Fruit fly (Drosophila melanogaster): ENCODE data around the gene Psa.

The Psa gene

DNA sequence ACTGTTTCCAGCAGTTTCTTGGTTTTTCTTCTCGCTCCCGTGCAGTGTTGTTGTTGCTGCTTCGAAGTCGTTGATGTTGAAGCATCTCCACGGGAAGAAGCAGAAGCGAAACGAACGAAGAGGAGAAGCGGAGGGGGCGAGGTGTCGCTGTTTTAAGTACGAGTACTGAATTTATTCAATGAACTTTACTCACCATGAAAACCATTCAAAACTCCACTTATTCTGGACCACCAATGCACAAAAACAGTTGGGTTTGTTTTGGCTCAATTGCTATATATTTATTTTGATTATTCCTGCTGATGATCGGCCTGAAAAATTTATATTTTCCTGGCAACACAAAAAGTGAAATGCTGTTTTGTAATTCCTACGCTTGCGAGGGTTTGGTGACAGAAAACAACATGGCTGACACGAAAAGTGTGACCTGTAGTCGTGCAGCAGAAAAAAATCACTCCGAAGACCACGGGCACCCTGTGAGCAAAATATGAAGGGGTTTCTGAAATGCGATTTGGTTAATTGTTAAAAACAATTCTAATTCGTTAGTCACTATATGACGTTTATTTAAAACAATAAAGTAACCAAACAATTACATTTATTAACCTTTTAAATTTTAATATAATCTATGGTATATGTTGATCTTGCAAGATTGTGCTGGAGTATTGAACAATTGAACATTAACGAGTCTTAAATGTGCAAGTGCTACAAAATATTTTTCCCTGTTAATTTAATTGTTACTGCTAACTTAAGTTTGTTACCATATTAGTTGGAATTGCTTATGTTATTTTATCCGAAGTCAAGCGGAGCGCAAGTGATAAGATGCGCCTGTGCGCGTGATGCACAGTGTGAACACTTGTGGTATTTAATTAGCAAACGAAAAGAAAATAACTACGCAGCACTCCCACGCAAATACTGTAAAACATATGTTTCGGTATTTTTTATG, 65.8 kb downstream of the Psa start, which contains the start of gene CG7879:
Gene CG7879 (minus strand): TSS at position 384 of the 937 bp plus-strand sequence.
- TF ChIP-seq cic (GFP tag; optimal IDR thresholded peaks at IDR 0.05) (peak; percentile 98), Mnt (GFP tag; optimal IDR thresholded peaks at IDR 0.05) (peak; percentile 20), ovo (GFP tag; optimal IDR thresholded peaks at IDR 0.05) (peak; percentile 2), Hr96 (GFP tag; optimal IDR thresholded peaks at IDR 0.05) (no peak), CG11617 (GFP tag; optimal IDR thresholded peaks at IDR 0.05) (peak; percentile 7), tj (GFP tag; optimal IDR thresholded peaks at IDR 0.05) (no peak), CG1620 (GFP tag; optimal IDR thresholded peaks at IDR 0.05) (peak; percentile 28), bab1 (GFP tag; optimal IDR thresholded peaks at IDR 0.05) (peak; percentile 53), CG7101 (tag; optimal IDR thresholded peaks at IDR 0.05) (peak; percentile 24)

dm6 chr3L:1569162-1569965, 66.7 kb downstream of the Psa start, which contains the start of gene Tmep:
TSS of gene Tmep (plus strand) at chr3L:1569181.
- TF ChIP-seq Hr96 (GFP tag; optimal IDR thresholded peaks at IDR 0.05) (no peak), CG7045 (GFP tag; optimal IDR thresholded peaks at IDR 0.05) (no peak), CG7101 (tag; optimal IDR thresholded peaks at IDR 0.05) (no peak), pad (GFP tag; optimal IDR thresholded peaks at IDR 0.05) (no peak), CG5204 (GFP tag; optimal IDR thresholded peaks at IDR 0.05) (no peak), CG11617 (GFP tag; optimal IDR thresholded peaks at IDR 0.05) (no peak), kay (GFP tag; ENCODE audit: borderline replicate concordance) (no peak), CG12768 (GFP tag; optimal IDR thresholded peaks at IDR 0.05) (no peak), Mnt (GFP tag; optimal IDR thresholded peaks at IDR 0.05) (peak; percentile 5), toe (GFP tag; optimal IDR thresholded peaks at IDR 0.05) (no peak), tj (GFP tag; optimal IDR thresholded peaks at IDR 0.05) (peak; percentile 61), Crg-1 (GFP tag; optimal IDR thresholded peaks at IDR 0.05) (no peak), cnc (optimal IDR thresholded peaks at IDR 0.05) (no peak), CG14711 (tag; optimal IDR thresholded peaks at IDR 0.05) (no peak), cic (GFP tag; optimal IDR thresholded peaks at IDR 0.05) (peak; percentile 63), ovo (GFP tag; optimal IDR thresholded peaks at IDR 0.05) (no peak), CG1620 (GFP tag; optimal IDR thresholded peaks at IDR 0.05) (no peak)

DNA sequence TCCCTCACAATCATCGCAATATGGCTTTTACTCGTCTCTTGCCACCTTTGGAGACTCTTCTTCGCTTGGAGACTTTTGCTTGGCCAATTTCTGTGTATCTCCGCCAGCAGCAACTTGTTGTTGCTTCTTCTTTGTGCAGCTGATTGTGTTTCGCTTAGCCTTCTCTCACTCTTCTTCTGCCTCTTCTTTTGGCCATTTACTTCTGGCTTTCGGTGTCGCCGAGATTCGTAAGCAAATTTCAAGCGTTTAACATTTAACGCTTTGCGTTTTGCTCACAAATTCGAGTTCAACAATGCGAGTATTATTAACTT, 67.3 kb downstream of the Psa start:
- TF ChIP-seq Hr96 (GFP tag; optimal IDR thresholded peaks at IDR 0.05): no peak
- TF ChIP-seq CG1620 (GFP tag; optimal IDR thresholded peaks at IDR 0.05): no peak
- no peak for TF ChIP-seq kay (GFP tag; ENCODE audit: borderline replicate concordance)
- peak; percentile 59 for TF ChIP-seq tj (GFP tag; optimal IDR thresholded peaks at IDR 0.05)
- TF ChIP-seq toe (GFP tag; optimal IDR thresholded peaks at IDR 0.05): no peak
- no peak for TF ChIP-seq CG7101 (tag; optimal IDR thresholded peaks at IDR 0.05)
- no peak for TF ChIP-seq CG33017 (tag; optimal IDR thresholded peaks at IDR 0.05)
- no peak for TF ChIP-seq Clk (GFP tag; optimal IDR thresholded peaks at IDR 0.05)
- TF ChIP-seq CG14711 (tag; optimal IDR thresholded peaks at IDR 0.05): no peak
- TF ChIP-seq Crg-1 (GFP tag; optimal IDR thresholded peaks at IDR 0.05): no peak
- no peak for TF ChIP-seq cnc (optimal IDR thresholded peaks at IDR 0.05)
- TF ChIP-seq CG5204 (GFP tag; optimal IDR thresholded peaks at IDR 0.05): no peak
- no peak for TF ChIP-seq pad (GFP tag; optimal IDR thresholded peaks at IDR 0.05)
- no peak for TF ChIP-seq ovo (GFP tag; optimal IDR thresholded peaks at IDR 0.05)
- peak; percentile 9 for TF ChIP-seq bab1 (GFP tag; optimal IDR thresholded peaks at IDR 0.05)
- TF ChIP-seq CG12768 (GFP tag; optimal IDR thresholded peaks at IDR 0.05): no peak

DNA sequence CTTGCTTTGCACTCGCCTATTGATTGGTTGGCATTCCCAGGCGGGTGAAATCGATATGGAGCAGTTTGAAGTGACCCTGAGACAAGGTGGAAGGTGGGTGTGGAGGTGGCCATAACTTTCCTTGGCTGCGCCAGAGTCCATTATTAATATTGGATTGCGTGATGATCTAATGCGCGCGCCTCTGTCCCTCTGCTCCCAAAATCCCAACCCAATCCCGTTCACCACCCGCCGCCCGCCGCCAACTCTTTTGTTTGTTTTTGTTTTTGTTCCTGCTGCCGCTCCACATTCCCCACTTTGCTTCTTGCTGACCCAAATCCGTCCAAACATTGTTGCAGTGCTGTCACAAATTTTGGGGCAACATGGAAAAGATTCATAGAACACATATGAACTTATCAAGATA, 68.4 kb downstream of the Psa start:
- TF ChIP-seq cnc (optimal IDR thresholded peaks at IDR 0.05) (no peak), CG14711 (tag; optimal IDR thresholded peaks at IDR 0.05) (no peak), tj (GFP tag; optimal IDR thresholded peaks at IDR 0.05) (peak; percentile 1), CG7101 (tag; optimal IDR thresholded peaks at IDR 0.05) (no peak), ovo (GFP tag; optimal IDR thresholded peaks at IDR 0.05) (no peak), Mnt (GFP tag; optimal IDR thresholded peaks at IDR 0.05) (no peak), toe (GFP tag; optimal IDR thresholded peaks at IDR 0.05) (no peak), Clk (GFP tag; optimal IDR thresholded peaks at IDR 0.05) (no peak), CG7045 (GFP tag; optimal IDR thresholded peaks at IDR 0.05) (no peak), Hr96 (GFP tag; optimal IDR thresholded peaks at IDR 0.05) (no peak), bab1 (GFP tag; optimal IDR thresholded peaks at IDR 0.05) (no peak), kay (GFP tag; ENCODE audit: borderline replicate concordance) (peak; percentile 45), CG11617 (GFP tag; optimal IDR thresholded peaks at IDR 0.05) (no peak)

All from whole organism, adult.